Worm (Caenorhabditis elegans) whole organism, L4 larva: ENCODE data around the gene F40F8.1.

Experiments used
- F26F4.8 ChIP-seq: fragments of 200-800 bp; sonication (Bioruptor generic); conservative IDR thresholded peaks from 2 replicates; pipeline ENCODE4 v1.3.6; 2022; ENCODE audit warnings: missing genetic modification characterization, missing compliant biosample characterization
- F37D6.2 ChIP-seq: sonication (generic microtip); optimal IDR thresholded peaks from 2 replicates; lab custom pipeline; 2016; ENCODE audit warnings: mild to moderate bottlenecking, missing genetic modification characterization, missing compliant biosample characterization
- F49E8.2 ChIP-seq: sonication (generic microtip); optimal IDR thresholded peaks from 2 replicates; lab custom pipeline; 2016; ENCODE audit warnings: missing compliant biosample characterization, mild to moderate bottlenecking, missing genetic modification characterization, borderline replicate concordance
- Y5F2A.4 ChIP-seq: fragments of 200-800 bp; sonication (Bioruptor generic); optimal IDR thresholded peaks from 2 replicates; lab custom pipeline; 2018; ENCODE audit warnings: mild to moderate bottlenecking, missing genetic modification characterization, missing compliant biosample characterization
- aha-1 ChIP-seq: fragments of 150-350 bp; peaks from one replicate; lab custom pipeline; 2014; ENCODE audit warnings: missing biosample characterization, missing genetic modification characterization
- ama-1 ChIP-seq: fragments of 150-350 bp; optimal IDR thresholded peaks from 2 replicates; lab custom pipeline; 2014; ENCODE audit warnings: inconsistent platforms, mixed read lengths
- arid-1 ChIP-seq: fragments of 200-800 bp; sonication (Bioruptor generic); conservative IDR thresholded peaks from 2 replicates; pipeline ENCODE4 v1.3.6; 2022; ENCODE audit warnings: missing genetic modification reagents, missing genetic modification characterization, missing compliant biosample characterization
- ceh-62 ChIP-seq: sonication (generic microtip); optimal IDR thresholded peaks from 2 replicates; lab custom pipeline; 2017; ENCODE audit warnings: missing biosample characterization, missing genetic modification characterization
- ceh-82 ChIP-seq: sonication (generic microtip); optimal IDR thresholded peaks from 2 replicates; lab custom pipeline; 2017; ENCODE audit warnings: missing biosample characterization, missing genetic modification characterization
- cey-2 ChIP-seq: sonication (generic microtip); optimal IDR thresholded peaks from 3 replicates; lab custom pipeline; 2017; ENCODE audit warnings: missing genetic modification characterization, mild to moderate bottlenecking, missing compliant biosample characterization, antibody characterized with exemption, borderline replicate concordance; ENCODE audit not compliant: insufficient read depth
- daf-12 ChIP-seq: fragments of 150-350 bp; optimal IDR thresholded peaks from 2 replicates; lab custom pipeline; 2014; ENCODE audit warnings: missing biosample characterization, missing genetic modification reagents, missing genetic modification characterization
- daf-16 ChIP-seq, 3 experiments: sonication (generic microtip); optimal IDR thresholded peaks; 2 replicates each; lab custom pipeline; 2016 to 2017; ENCODE audit warnings: missing genetic modification characterization in 3 of 3, missing genetic modification reagents in 3 of 3, mild to moderate bottlenecking in 2 of 3, missing compliant biosample characterization in 2 of 3, missing biosample characterization in 1 of 3, moderate library complexity in 1 of 3
- dmd-6 ChIP-seq: fragments of 200-800 bp; sonication (Bioruptor generic); IDR thresholded peaks from 2 replicates; pipeline ENCODE4 v1.3.6; 2022; ENCODE audit warnings: missing genetic modification reagents, missing genetic modification characterization, missing compliant biosample characterization
- dmd-8 ChIP-seq: fragments of 200-800 bp; sonication (Bioruptor generic); IDR thresholded peaks from 2 replicates; pipeline ENCODE4 v1.3.6; 2022; ENCODE audit warnings: missing genetic modification characterization, missing compliant biosample characterization
- dpl-1 ChIP-seq: fragments of 150-350 bp; optimal IDR thresholded peaks from 2 replicates; lab custom pipeline; 2014; ENCODE audit warnings: missing biosample characterization, missing genetic modification reagents, missing genetic modification characterization
- dve-1 ChIP-seq: sonication (generic microtip); optimal IDR thresholded peaks from 2 replicates; lab custom pipeline; 2017; ENCODE audit warnings: antibody characterized with exemption, mild to moderate bottlenecking, missing genetic modification characterization, missing compliant biosample characterization; ENCODE audit not compliant: insufficient read depth
- fkh-10 ChIP-seq: fragments of 150-350 bp; optimal IDR thresholded peaks from 2 replicates; lab custom pipeline; 2014; ENCODE audit warnings: missing biosample characterization, missing genetic modification reagents, missing genetic modification characterization
- hif-1 ChIP-seq, 2 experiments: sonication (generic microtip); optimal IDR thresholded peaks; 2 replicates each; lab custom pipeline; 2016 to 2017; ENCODE audit warnings: missing compliant biosample characterization in 2 of 2, missing genetic modification characterization in 2 of 2, missing genetic modification reagents in 2 of 2, missing genotype in 2 of 2, mild to moderate bottlenecking in 1 of 2
- hlh-11 ChIP-seq: fragments of 200-800 bp; sonication (Bioruptor generic); optimal IDR thresholded peaks from 2 replicates; lab custom pipeline; 2018; ENCODE audit warnings: mild to moderate bottlenecking, missing genetic modification characterization, missing compliant biosample characterization
- hlh-30 ChIP-seq: sonication (generic microtip); optimal IDR thresholded peaks from 2 replicates; lab custom pipeline; 2017; ENCODE audit warnings: antibody characterized with exemption, mild to moderate bottlenecking, missing genetic modification characterization, missing compliant biosample characterization; ENCODE audit not compliant: insufficient read depth
- hmg-1.1 ChIP-seq: fragments of 200-800 bp; sonication (Bioruptor generic); IDR thresholded peaks from 2 replicates; pipeline ENCODE4 v1.3.6; 2022; ENCODE audit warnings: missing genetic modification reagents, missing genetic modification characterization, missing compliant biosample characterization
- jun-1 ChIP-seq: fragments of 150-350 bp; optimal IDR thresholded peaks from 2 replicates; lab custom pipeline; 2014; ENCODE audit warnings: missing biosample characterization, missing genetic modification reagents, missing genetic modification characterization
- lin-15B ChIP-seq: fragments of 150-350 bp; sonication (generic microtip); optimal IDR thresholded peaks from 3 replicates; lab custom pipeline; 2014; ENCODE audit warnings: missing biosample characterization, missing genetic modification characterization
- lin-38 ChIP-seq: fragments of 200-800 bp; sonication (Bioruptor generic); IDR thresholded peaks from 2 replicates; pipeline ENCODE4 v1.3.6; 2022; ENCODE audit warnings: missing genetic modification reagents, missing genetic modification characterization, missing compliant biosample characterization
- lir-3 ChIP-seq: sonication (generic microtip); optimal IDR thresholded peaks from 2 replicates; lab custom pipeline; 2016; ENCODE audit warnings: mild to moderate bottlenecking, missing genetic modification characterization, missing compliant biosample characterization
- lsy-2 ChIP-seq, 2 experiments: fragments of 150-350 bp in 1 of 2; sonication (generic microtip) in 1 of 2; optimal IDR thresholded peaks; 2 replicates each; lab custom pipeline; 2014 to 2017; ENCODE audit warnings: missing biosample characterization in 2 of 2, missing genetic modification characterization in 2 of 2
- madf-9 ChIP-seq: fragments of 200-800 bp; sonication (Bioruptor generic); conservative IDR thresholded peaks from 2 replicates; pipeline ENCODE4 v1.3.6; 2022; ENCODE audit warnings: missing genetic modification reagents, missing genetic modification characterization, missing compliant biosample characterization
- mdl-1 ChIP-seq, 2 experiments: fragments of 150-350 bp in 1 of 2; sonication (generic microtip) in 1 of 2; optimal IDR thresholded peaks; 2 replicates each; lab custom pipeline; 2014 to 2017; ENCODE audit warnings: missing biosample characterization in 2 of 2, missing genetic modification characterization in 2 of 2
- mep-1 ChIP-seq: fragments of 150-350 bp; sonication (generic microtip); optimal IDR thresholded peaks from 3 replicates; lab custom pipeline; 2014; ENCODE audit warnings: missing biosample characterization, missing genetic modification characterization
- mes-2 ChIP-seq: sonication (generic microtip); optimal IDR thresholded peaks from 2 replicates; lab custom pipeline; 2016; ENCODE audit warnings: missing genotype, mild to moderate bottlenecking, missing genetic modification characterization, missing compliant biosample characterization; ENCODE audit not compliant: poor library complexity, severe bottlenecking
- nhr-102 ChIP-seq: sonication (generic microtip); optimal IDR thresholded peaks from 2 replicates; lab custom pipeline; 2016; ENCODE audit warnings: mild to moderate bottlenecking, missing genetic modification characterization, moderate library complexity, missing compliant biosample characterization
- nhr-11 ChIP-seq: fragments of 150-350 bp; optimal IDR thresholded peaks from 2 replicates; lab custom pipeline; 2014; ENCODE audit warnings: missing biosample characterization, missing genetic modification characterization
- nhr-28 ChIP-seq: fragments of 150-350 bp; optimal IDR thresholded peaks from 2 replicates; lab custom pipeline; 2014; ENCODE audit warnings: missing biosample characterization, missing genetic modification characterization
- nhr-41 ChIP-seq: fragments of 200-800 bp; sonication (Bioruptor generic); IDR thresholded peaks from 2 replicates; pipeline ENCODE4 v1.3.6; 2022; ENCODE audit warnings: missing genetic modification reagents, missing genetic modification characterization, missing compliant biosample characterization
- nhr-77 ChIP-seq: fragments of 150-350 bp; optimal IDR thresholded peaks from 2 replicates; lab custom pipeline; 2014; ENCODE audit warnings: missing biosample characterization, missing genetic modification characterization
- pha-4 ChIP-seq, 2 experiments: fragments of 150-350 bp in 1 of 2; fragments of 200-800 bp in 1 of 2; sonication (Bioruptor generic) in 1 of 2; IDR thresholded peaks in 1 of 2; optimal IDR thresholded peaks in 1 of 2; 2 replicates each; pipeline versions ENCODE4 v1.3.6 to Lab custom; 2014 to 2022; ENCODE audit warnings: missing genetic modification characterization in 2 of 2, missing genetic modification reagents in 2 of 2, missing biosample characterization in 1 of 2, missing compliant biosample characterization in 1 of 2
- rbr-2 ChIP-seq: sonication (generic microtip); optimal IDR thresholded peaks from 2 replicates; lab custom pipeline; 2016; ENCODE audit warnings: missing genotype, missing genetic modification characterization, missing compliant biosample characterization
- sdz-12 ChIP-seq: fragments of 200-800 bp; sonication (Bioruptor generic); optimal IDR thresholded peaks from 2 replicates; lab custom pipeline; 2018; ENCODE audit warnings: mild to moderate bottlenecking, missing genetic modification characterization, missing compliant biosample characterization
- skn-1 ChIP-seq: fragments of 150-350 bp; optimal IDR thresholded peaks from 2 replicates; lab custom pipeline; 2014; ENCODE audit warnings: missing biosample characterization, missing genetic modification characterization
- spr-1 ChIP-seq: sonication (generic microtip); optimal IDR thresholded peaks from 2 replicates; lab custom pipeline; 2016; ENCODE audit warnings: mild to moderate bottlenecking, missing genetic modification characterization, missing compliant biosample characterization
- spr-3 ChIP-seq: fragments of 200-800 bp; sonication (Bioruptor generic); optimal IDR thresholded peaks from 2 replicates; lab custom pipeline; 2018; ENCODE audit warnings: mild to moderate bottlenecking, missing genetic modification characterization, missing compliant biosample characterization
- tag-97 ChIP-seq: fragments of 200-800 bp; sonication (Bioruptor generic); IDR thresholded peaks from 2 replicates; pipeline ENCODE4 v1.3.6; 2022; ENCODE audit warnings: missing genetic modification characterization, missing compliant biosample characterization
- unc-62 ChIP-seq, 3 experiments: fragments of 150-350 bp in 1 of 3; sonication (generic microtip); optimal IDR thresholded peaks in 2 of 3; peaks in 1 of 3; 1 replicate in 1 of 3; 2 replicates in 2 of 3; lab custom pipeline; 2014 to 2017; ENCODE audit warnings: missing biosample characterization in 3 of 3, missing genetic modification characterization in 3 of 3, missing genetic modification reagents in 3 of 3, missing genotype in 1 of 3

Gene F40F8.1

DNA sequence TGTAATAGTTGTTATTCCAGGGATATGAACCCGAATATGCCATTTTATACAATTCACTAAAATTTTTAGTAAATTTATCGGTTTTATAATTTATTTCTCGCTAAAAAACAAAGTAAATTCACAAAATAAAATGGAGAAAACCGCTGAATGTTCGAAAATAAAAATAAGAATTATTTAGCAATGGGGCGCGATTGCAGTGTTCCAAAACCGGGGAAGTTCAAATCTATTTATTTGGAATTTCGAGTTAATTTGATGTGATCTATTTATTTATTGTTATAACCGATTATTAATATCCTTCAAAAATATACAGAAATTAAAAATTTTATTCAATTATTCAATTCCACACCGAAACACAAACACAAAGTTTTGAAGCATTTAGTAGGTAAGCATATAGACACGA is 5.1 kb downstream of the F40F8.1 start, which contains the start of gene F40F8.11:
TSS of gene F40F8.11 (minus strand) at position 49 of the 400 bp plus-strand sequence.
- TF ChIP-seq mes-2 (peak; percentile 68), jun-1 (no peak), daf-16 (GFP tag; optimal IDR thresholded peaks at IDR 0.05; lab: Kevin White, UChicago) (peak in 1 of 2 experiments; percentile 44), daf-16 (tag; optimal IDR thresholded peaks at IDR 0.05; lab: Kevin White, UChicago) (peak; percentile 32), mep-1 (tag; lab: Kevin White, UChicago) (peak; percentile 21), aha-1 (tag; lab: Kevin White, UChicago) (peak; percentile 8), dve-1 (peak; percentile 66), nhr-11 (tag; lab: Kevin White, UChicago) (no peak), fkh-10 (no peak), dpl-1 (GFP tag; lab: Kevin White, UChicago) (peak; percentile 86), pha-4 (GFP tag; IDR thresholded peaks at IDR 0.05; lab: Robert Waterston, UW) (no peak), pha-4 (tag; optimal IDR thresholded peaks at IDR 0.05; lab: Kevin White, UChicago) (no peak), lin-38 (GFP tag; lab: Robert Waterston, UW) (peak; percentile 93), daf-12 (tag; lab: Kevin White, UChicago) (no peak), ama-1 (no peak), nhr-102 (tag; lab: Kevin White, UChicago) (peak; percentile 11), spr-3 (GFP tag; lab: Kevin White, UChicago) (no peak), nhr-77 (tag; lab: Kevin White, UChicago) (peak; percentile 23), hlh-30 (tag; lab: Kevin White, UChicago) (peak; percentile 25), lsy-2 (tag; optimal IDR thresholded peaks at IDR 0.05; lab: Kevin White, UChicago) (peak in 1 of 2 experiments; percentile 82), tag-97 (GFP tag; lab: Robert Waterston, UW) (no peak), sdz-12 (no peak), nhr-28 (tag; lab: Kevin White, UChicago) (peak; percentile 1)

- TF ChIP-seq arid-1 (GFP tag; lab: Robert Waterston, UW) (no peak), lin-15B (no peak), hlh-30 (tag; lab: Kevin White, UChicago) (no peak), madf-9 (no peak), rbr-2 (tag; lab: Kevin White, UChicago) (no peak), nhr-41 (GFP tag; lab: Robert Waterston, UW) (no peak), F26F4.8 (no peak), sdz-12 (no peak), ceh-82 (tag; lab: Kevin White, UChicago) (no peak), lir-3 (tag; lab: Kevin White, UChicago) (no peak)
Measured at ce11 chrII:11134828-11135227, 7.4 kb downstream of the F40F8.1 start, which contains the start of gene F40F8.5. Gene F40F8.5 (minus strand): TSS chrII:11134928.

ce11 chrII:11135773-11136172 is 8.3 kb downstream of the F40F8.1 start:
- peak in 1 of 2 experiments; percentile 95 for TF ChIP-seq unc-62 (GFP tag; optimal IDR thresholded peaks at IDR 0.05 in 1 of 2; lab: Kevin White, UChicago)
- no peak for TF ChIP-seq unc-62 (tag; optimal IDR thresholded peaks at IDR 0.05; lab: Kevin White, UChicago)
- TF ChIP-seq ceh-62 (tag; lab: Kevin White, UChicago) = no peak
- no peak for TF ChIP-seq hif-1 (tag; optimal IDR thresholded peaks at IDR 0.05; lab: Kevin White, UChicago)
- TF ChIP-seq hlh-11 (tag; lab: Kevin White, UChicago) = peak; percentile 22
- peak in 1 of 2 experiments; percentile 67 for TF ChIP-seq daf-16 (GFP tag; optimal IDR thresholded peaks at IDR 0.05; lab: Kevin White, UChicago)
- peak; percentile 82 for TF ChIP-seq daf-16 (tag; optimal IDR thresholded peaks at IDR 0.05; lab: Kevin White, UChicago)
- TF ChIP-seq hlh-30 (tag; lab: Kevin White, UChicago) = peak; percentile 32

DNA sequence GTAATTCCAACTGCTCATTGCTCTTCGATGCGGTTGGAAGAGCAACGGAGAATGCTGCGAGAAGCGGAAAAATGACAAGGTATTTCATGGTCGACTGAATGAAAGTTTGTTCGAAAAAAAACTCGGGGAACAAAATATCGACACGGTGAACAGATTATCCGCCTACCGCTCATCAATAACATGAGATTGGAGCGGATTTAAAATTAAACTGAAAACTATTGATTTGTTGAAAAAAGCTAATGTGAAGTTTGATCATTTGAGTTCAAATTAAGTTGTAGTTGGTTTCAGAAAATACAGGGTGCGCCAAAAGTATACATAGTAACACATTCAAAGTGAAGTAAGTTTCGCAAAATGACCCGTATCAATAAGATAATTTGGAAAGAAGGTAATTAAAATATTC is 12.7 kb downstream of the F40F8.1 start, which contains the start of gene F40F8.4:
TSS of gene F40F8.4 (minus strand) at position 101 of the 400 bp plus-strand sequence.
- no peak for TF ChIP-seq dmd-6 (GFP tag; lab: Robert Waterston, UW)
- no peak for TF ChIP-seq F49E8.2 (tag; lab: Kevin White, UChicago)
- TF ChIP-seq Y5F2A.4 (GFP tag; lab: Kevin White, UChicago) = no peak
- TF ChIP-seq dmd-8 (GFP tag; lab: Robert Waterston, UW) = no peak
- no peak for TF ChIP-seq cey-2 (tag; lab: Kevin White, UChicago)
- no peak for TF ChIP-seq hmg-1.1 (GFP tag; lab: Robert Waterston, UW)
- TF ChIP-seq spr-1 (tag; lab: Kevin White, UChicago) = no peak
- TF ChIP-seq mdl-1 (tag; optimal IDR thresholded peaks at IDR 0.05; lab: Kevin White, UChicago) = no peak
- no peak for TF ChIP-seq skn-1
- no peak for TF ChIP-seq F37D6.2 (tag; lab: Kevin White, UChicago)
